Worm (Caenorhabditis elegans) whole organism, L4/young adult: ENCODE data around the gene clec-176.
"Not testable (repeated sequence)": the region's sequence is repeated elsewhere in the genome, so short reads cannot be mapped to it uniquely, and the experiment has no call there.

ENCODE experiments used
- W03F9.2 ChIP-seq: fragments of 150-350 bp; optimal IDR thresholded peaks from 2 replicates; lab custom pipeline; 2014; ENCODE audit warnings: missing biosample characterization, missing genetic modification characterization
- dao-5 ChIP-seq: sonication (generic microtip); optimal IDR thresholded peaks from 2 replicates; lab custom pipeline; 2016; ENCODE audit warnings: missing genotype, missing genetic modification characterization, moderate library complexity, missing compliant biosample characterization
- him-1 ChIP-seq: sonication (generic microtip); optimal IDR thresholded peaks from 2 replicates; lab custom pipeline; 2016; ENCODE audit warnings: missing genotype, missing genetic modification reagents, missing genetic modification characterization, missing compliant biosample characterization

clec-176 gene

DNA sequence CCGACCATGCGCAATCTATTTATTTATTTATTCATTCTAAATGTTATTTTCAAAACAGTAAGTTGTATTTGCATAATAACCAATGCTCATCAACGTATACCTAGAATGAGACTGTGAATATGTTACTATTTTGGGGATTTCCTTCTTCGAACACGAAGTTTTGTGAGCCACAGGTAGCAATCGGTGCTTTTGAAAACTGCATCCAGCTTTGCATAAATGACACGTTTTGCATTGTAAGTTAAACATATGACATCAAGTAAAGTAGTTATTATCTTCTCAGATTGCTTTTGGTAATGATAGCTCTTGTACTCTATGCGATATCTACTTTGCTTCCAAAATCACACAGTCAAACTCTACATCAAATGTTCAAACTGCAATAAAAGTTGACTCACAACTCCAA, 1.4 kb upstream of the clec-176 start, which contains the start of gene E03H12.4:
TSS of gene E03H12.4 (plus strand) at position 120 of the 400 bp plus-strand sequence.
- no peak for TF ChIP-seq dao-5
- no peak for TF ChIP-seq him-1
- TF ChIP-seq W03F9.2 (tag; lab: Kevin White, UChicago) = no peak

DNA sequence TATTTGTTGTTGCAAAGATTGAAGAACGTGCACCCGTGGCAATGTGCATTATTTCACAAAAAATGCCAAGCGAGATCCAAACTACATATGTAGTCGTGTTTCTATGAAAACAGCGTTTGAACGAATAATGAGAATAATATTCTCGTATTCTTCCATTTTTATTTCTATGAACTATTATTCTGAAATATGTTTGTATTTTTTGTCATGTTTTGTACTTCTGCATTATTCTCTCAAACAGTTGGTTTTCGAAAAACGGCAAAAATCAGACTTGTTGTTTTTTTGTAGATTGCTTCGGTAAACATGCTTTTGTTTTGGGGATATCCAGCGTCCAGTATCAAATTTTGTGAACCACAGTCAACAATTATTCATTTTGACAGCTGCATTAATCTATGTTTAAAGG, 2.4 kb downstream of the clec-176 start, which contains the start of gene clec-177:
TSS of gene clec-177 (plus strand) at position 301 of the 400 bp plus-strand sequence.
- TF ChIP-seq him-1 = no peak
- TF ChIP-seq W03F9.2 (tag; lab: Kevin White, UChicago) = no peak
- no peak for TF ChIP-seq dao-5

DNA sequence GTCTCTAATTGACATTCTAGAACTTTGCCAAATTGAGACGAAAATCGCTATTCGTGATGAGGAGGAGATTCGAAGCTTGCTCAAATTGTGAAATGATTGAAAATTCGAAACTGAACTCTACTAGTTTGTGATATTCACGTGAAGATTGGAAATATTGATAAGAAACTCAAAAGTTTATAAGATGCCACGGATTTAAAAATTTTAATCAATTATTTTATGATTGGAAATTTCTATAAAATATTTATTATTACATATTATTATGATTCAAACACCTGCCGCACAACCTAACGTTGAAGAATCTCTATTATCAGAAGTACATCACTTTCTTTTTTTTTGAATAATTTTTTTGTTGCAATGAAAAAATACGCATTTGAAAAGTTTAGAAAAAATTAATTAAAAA, 4.7 kb downstream of the clec-176 start, which contains the start of gene E03H12.7:
TSS of gene E03H12.7 (minus strand) at position 101 of the 400 bp plus-strand sequence.
- no peak for TF ChIP-seq W03F9.2 (tag; lab: Kevin White, UChicago)
- no peak for TF ChIP-seq him-1
- no peak for TF ChIP-seq dao-5

DNA sequence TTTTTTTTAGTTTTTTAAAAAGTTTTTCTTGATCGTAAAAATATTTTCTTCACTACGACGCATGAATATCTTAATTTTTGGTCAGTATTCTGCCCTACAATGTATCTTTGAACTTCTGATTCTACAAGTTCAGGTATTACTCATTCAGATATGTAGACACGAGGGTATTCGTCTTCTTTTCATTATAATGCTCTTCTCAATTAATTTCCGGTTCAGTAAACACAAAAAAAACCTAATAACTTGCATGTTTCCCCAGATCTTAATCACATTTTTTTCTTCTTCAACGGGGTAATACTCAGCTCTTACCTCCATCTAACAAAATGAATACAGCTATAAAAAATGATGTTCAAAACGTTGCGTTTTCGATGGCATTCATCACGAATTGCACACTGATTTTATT, 8.2 kb downstream of the clec-176 start, which contains the start of gene str-162:
TSS of gene str-162 (plus strand) at position 301 of the 400 bp plus-strand sequence.
- no peak for TF ChIP-seq dao-5
- TF ChIP-seq him-1 = no peak
- no peak for TF ChIP-seq W03F9.2 (tag; lab: Kevin White, UChicago)

DNA sequence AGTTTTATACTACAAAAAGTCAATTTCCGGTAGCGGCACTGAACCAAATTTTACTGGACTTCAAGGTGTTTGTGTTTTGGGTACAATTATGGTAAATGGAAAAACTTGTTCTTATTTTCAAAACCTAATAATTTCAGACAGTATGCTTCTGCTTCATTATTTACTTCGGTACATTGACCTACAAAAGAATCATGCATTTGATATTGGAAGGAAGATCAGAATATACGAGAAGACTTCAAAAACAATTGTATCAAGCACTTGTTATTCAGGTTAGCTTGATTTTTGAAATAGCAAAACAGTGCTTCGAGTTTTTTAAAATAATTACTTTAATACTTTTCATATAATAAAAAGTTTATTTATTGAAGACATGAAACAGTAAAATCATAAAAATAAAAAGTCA, 9.3 kb downstream of the clec-176 start:
- TF ChIP-seq dao-5 = no peak
- no peak for TF ChIP-seq him-1
- TF ChIP-seq W03F9.2 (tag; lab: Kevin White, UChicago) = no peak

DNA sequence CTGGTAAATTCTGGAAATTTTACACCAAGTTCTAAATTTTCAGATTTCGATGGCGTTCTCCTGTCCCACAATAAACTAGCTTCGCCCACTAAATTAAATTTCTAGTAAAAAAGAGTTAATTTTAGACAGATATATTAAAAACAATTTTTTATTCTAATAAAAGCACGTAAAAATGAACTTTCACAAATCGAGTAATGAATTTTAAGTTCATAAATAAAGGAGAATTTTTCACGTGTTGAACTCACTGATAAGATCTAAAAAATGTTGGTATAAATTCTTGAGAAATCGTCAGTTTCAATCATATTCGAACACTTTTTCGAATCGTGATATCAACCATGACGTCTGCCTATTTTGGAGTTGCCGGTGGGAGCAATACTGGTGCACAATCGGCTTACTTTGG, 12.0 kb downstream of the clec-176 start, which contains the start of gene ssq-2:
TSS of gene ssq-2 (plus strand) at position 301 of the 400 bp plus-strand sequence.
- TF ChIP-seq W03F9.2 (tag; lab: Kevin White, UChicago) (no peak), dao-5 (no peak), him-1 (no peak)

DNA sequence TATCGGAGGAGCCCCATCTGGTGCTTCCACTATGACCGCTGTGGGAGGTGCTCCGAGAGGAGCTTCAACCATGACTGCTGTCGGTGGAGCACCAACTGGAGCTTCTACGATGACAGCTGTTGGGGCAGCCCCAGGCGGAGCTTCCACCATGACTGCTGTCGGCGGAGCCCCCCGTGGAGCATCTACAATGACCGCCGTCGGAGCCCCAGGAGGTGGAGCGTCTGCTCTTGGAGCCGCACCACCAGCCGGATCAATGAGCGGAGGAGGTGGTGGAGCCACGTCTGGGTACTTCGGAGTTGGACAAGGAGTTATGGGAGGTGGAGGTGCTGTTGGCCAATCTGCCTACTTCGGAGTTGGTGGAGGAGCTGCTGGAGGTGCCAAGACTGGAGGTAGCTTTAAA, 13.1 kb downstream of the clec-176 start:
- TF ChIP-seq dao-5 (no peak), W03F9.2 (tag; lab: Kevin White, UChicago) (no peak), him-1 (no peak)

DNA sequence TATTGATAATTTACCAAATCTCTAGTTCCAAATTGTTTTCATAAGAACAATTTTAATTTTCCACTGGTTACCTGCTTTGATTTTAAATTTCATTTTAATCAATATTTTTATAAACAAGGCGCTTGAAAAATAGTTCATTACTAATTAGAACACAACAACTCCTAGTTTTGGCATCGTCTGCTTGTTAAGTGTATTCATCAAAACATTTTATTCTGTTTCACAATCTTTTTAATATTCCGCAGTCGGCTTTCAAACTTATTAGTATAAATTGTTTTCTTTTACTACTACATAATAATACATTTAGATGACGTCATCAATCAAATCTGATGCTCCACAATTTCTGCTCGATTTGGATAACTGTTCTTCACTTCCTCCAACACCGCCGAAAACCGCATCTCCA, 18.6 kb downstream of the clec-176 start, which contains the start of gene pes-1:
TSS of gene pes-1 (plus strand) at position 301 of the 400 bp plus-strand sequence.
- no peak for TF ChIP-seq him-1
- TF ChIP-seq W03F9.2 (tag; lab: Kevin White, UChicago) = no peak
- TF ChIP-seq dao-5 = no peak

DNA sequence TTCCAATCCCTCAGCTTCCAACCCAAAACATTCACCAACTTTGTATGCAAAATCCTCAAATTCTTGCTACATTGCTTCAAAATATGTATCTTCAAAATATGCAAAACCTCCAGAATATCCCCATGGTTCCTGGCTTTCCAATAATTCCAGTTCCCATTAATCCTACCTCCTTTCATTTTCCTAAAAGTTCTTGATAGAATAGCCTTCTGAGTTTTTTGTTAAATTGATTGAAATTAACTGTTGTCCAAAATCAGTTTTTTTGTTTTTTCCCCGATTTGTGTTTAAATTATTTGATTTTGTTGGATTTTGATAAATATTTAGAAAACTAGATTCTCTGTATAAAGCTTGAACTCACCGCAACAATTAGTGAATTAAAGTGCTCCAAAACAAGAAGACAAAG, 21.3 kb downstream of the clec-176 start:
- TF ChIP-seq dao-5 = no peak
- no peak for TF ChIP-seq W03F9.2 (tag; lab: Kevin White, UChicago)
- no peak for TF ChIP-seq him-1

DNA sequence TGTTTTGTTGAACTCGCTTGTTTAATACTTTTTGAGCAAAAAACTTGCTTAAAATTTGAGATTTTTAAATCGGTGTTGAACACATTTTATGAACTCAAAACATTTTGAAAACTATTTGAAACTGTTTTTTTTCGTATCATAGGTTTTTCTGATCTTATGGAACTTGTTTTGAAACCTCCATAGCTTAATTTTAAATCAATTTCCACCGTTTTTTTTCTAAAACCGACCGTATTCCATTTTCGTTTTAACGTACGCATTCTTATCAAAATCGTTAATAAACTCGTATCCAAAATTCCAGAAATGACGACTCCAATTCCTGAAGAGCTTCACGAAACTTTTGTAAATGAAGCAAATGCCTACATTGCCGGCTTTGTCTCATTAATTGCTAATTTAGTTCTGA, 24.5 kb downstream of the clec-176 start, which contains the start of gene srm-2:
TSS of gene srm-2 (plus strand) at position 301 of the 400 bp plus-strand sequence.
- TF ChIP-seq dao-5 (no peak), him-1 (no peak), W03F9.2 (tag; lab: Kevin White, UChicago) (no peak)

DNA sequence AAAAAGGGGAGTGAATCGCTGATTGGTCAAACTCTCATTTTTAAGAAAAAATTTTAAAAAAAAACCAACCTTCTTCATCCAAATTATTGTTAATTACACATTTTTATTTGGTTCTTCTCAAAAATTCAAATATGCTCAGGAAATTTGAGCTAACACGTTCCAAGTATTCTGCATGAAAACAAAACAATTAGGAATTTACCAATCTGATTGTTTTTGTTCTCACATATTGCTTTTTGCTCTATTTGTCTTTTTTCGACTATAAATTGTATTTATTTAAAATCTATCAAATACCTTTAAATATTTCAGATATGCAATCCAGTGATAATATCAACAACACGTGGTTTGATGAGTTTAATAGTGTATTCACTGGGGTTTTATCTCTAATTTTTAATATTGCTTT, 28.4 kb downstream of the clec-176 start, which contains the start of gene srm-1:
TSS of gene srm-1 (plus strand) at position 301 of the 400 bp plus-strand sequence.
- TF ChIP-seq W03F9.2 (tag; lab: Kevin White, UChicago) (no peak), dao-5 (no peak), him-1 (no peak)

DNA sequence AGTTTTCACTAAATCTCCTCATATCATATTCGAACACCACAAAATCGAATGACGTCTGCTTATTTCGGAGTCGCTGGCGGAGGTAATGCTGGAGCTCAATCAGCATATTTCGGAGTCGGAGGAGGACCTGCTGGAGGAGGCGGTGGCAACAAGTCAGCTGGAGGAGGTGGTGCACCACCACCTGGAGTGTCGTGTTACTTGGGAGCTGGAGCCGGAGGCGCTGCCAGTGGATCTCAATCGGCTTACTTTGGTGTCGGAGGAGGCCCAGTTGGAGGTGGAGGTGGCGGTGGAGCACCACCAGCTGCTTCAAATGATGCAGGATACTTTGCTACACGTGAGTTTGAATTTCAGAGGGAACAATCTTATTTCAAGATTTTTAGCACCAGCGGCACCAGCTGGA, 32.6 kb downstream of the clec-176 start, which contains the start of gene ssq-4:
TSS of gene ssq-4 (plus strand) at position 19 of the 400 bp plus-strand sequence.
- TF ChIP-seq dao-5; W03F9.2 (tag; lab: Kevin White, UChicago); him-1: not testable (repeated sequence)

DNA sequence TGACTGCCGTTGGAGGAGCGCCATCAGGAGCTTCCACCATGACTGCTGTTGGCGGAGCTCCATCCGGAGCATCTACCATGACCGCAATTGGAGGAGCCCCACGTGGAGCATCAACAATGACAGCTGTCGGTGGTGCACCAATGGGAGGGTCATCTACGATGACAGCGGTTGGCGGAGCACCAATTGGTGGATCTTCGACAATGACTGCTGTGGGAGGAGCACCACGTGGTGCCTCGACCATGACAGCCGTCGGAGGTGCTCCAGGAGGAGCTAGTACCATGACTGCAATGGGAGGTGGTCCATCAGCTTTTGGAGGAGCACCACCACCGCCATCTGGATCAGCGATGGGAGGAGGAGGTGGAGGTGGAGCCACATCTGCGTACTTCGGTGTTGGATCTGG, 33.2 kb downstream of the clec-176 start, which contains the start of gene T28H11.7:
TSS of gene T28H11.7 (minus strand) at position 101 of the 400 bp plus-strand sequence.
- not testable (repeated sequence) for TF ChIP-seq dao-5; him-1; W03F9.2 (tag; lab: Kevin White, UChicago)

DNA sequence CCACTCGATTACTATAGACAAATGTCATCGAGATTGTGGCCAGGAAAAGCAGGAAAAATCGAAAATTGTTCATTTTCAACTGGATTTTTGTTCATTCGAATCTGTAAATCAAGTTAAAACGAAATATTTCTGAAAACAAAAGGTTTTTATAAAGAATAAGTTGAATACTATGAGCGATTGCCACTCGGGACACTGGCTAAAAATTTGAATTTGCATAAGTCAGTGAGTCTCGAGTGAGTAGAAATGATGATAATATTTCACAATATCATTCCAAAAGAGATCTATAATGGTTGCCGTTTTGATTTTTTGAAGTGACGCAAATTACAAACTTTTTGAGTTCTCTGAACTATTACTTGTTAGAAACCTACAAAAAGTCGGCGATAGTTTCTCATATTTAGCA, 36.7 kb downstream of the clec-176 start, which contains the start of gene T28H11.8:
TSS of gene T28H11.8 (minus strand) at position 101 of the 400 bp plus-strand sequence.
- TF ChIP-seq W03F9.2 (tag; lab: Kevin White, UChicago) (no peak), dao-5 (no peak), him-1 (no peak)

DNA sequence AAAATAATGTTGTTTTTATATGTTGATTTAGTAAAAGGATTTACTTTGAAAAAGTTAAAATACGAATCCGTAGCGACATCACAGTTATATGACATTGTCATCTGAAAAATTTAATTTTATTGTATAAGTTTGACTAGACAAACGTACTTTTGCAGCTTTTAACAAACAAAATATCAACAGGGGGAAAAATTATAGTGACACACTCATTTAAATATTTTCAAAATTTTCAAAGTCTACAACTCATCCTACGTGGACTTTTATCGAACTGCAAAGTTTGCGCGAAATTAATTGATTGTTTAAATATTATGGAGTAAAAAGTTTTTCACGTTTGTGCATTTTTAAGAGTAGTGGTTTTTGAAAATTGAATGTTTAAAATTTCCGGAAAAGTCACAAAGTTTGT, 41.8 kb downstream of the clec-176 start, which contains the start of gene C09B9.85:
TSS of gene C09B9.85 (minus strand) at position 101 of the 400 bp plus-strand sequence.
- TF ChIP-seq W03F9.2 (tag; lab: Kevin White, UChicago) (no peak), him-1 (no peak), dao-5 (no peak)
